Fruit fly (Drosophila melanogaster): ENCODE measurements around the gene GIIIspla2.

DNA sequence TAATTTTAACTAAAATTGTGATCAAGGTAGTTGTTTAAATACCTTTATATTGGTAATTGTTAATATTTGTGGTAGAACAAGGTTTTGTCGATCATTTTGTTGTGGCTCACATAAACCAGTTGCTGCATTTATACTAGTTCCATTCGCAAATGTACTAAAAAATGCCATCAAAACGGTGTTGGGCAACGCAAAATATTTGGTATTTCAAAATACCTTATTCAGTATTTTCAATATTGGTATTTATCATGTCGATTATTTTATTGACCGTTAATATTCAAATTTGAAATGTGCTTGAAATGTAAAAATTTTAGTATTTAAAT, 19.6 kb downstream of the GIIIspla2 start, which contains the start of gene slpr:
- TF ChIP-seq OdsH (GFP tag; optimal IDR thresholded peaks at IDR 0.05) (no peak), vri (GFP tag; optimal IDR thresholded peaks at IDR 0.05) (no peak), CG7368 (GFP tag; optimal IDR thresholded peaks at IDR 0.05) (no peak), CG32006 (GFP tag; optimal IDR thresholded peaks at IDR 0.05) (no peak), CG11902 (GFP tag; optimal IDR thresholded peaks at IDR 0.05) (no peak), Hr39 (GFP tag; optimal IDR thresholded peaks at IDR 0.05) (no peak), net (GFP tag; optimal IDR thresholded peaks at IDR 0.05) (no peak), CG8632 (GFP tag; optimal IDR thresholded peaks at IDR 0.05) (no peak), CG16779 (tag; optimal IDR thresholded peaks at IDR 0.05) (no peak)

Measured in whole organism, prepupa.